Fruit fly (Drosophila melanogaster) whole organism, embryonic: Measurements from ENCODE around the gene CG44261.

Source experiments
- Aef1 ChIP-seq: fragments of 200-800 bp; sonication (Bioruptor generic); IDR thresholded peaks from 3 replicates; pipeline ENCODE4 v1.3.6; 2022; ENCODE audit warnings: missing biosample characterization, missing genetic modification characterization
- CG11723 ChIP-seq: fragments of 200-800 bp; sonication (Bioruptor generic); optimal IDR thresholded peaks from 2 replicates; lab custom pipeline; 2017; ENCODE audit warnings: missing biosample characterization, mild to moderate bottlenecking, missing genetic modification characterization
- CG12071 ChIP-seq: fragments of 200-800 bp; sonication (Bioruptor generic); optimal IDR thresholded peaks from 3 replicates; lab custom pipeline; 2018; ENCODE audit warnings: missing biosample characterization, mild to moderate bottlenecking, missing genetic modification characterization
- CG15269 ChIP-seq: fragments of 200-800 bp; sonication (Bioruptor generic); optimal IDR thresholded peaks from 2 replicates; lab custom pipeline; 2018; ENCODE audit warnings: missing biosample characterization, mild to moderate bottlenecking, missing genetic modification characterization, moderate library complexity
- CG1647 ChIP-seq: fragments of 200-800 bp; sonication (Bioruptor generic); optimal IDR thresholded peaks from 3 replicates; lab custom pipeline; 2016; ENCODE audit warnings: missing biosample characterization, missing genetic modification characterization
- CG16863 ChIP-seq: fragments of 200-800 bp; sonication (Bioruptor generic); optimal IDR thresholded peaks from 3 replicates; lab custom pipeline; 2016; ENCODE audit warnings: missing biosample characterization, missing genetic modification characterization
- CG17186 ChIP-seq: fragments of 200-800 bp; sonication (Bioruptor generic); optimal IDR thresholded peaks from 3 replicates; lab custom pipeline; 2017; ENCODE audit warnings: missing biosample characterization, missing genetic modification reagents, missing genetic modification characterization
- CG2202 ChIP-seq: fragments of 200-800 bp; sonication (Bioruptor generic); optimal IDR thresholded peaks from 2 replicates; lab custom pipeline; 2018; ENCODE audit warnings: missing biosample characterization, mild to moderate bottlenecking, missing genetic modification characterization
- CG2678 ChIP-seq: fragments of 200-800 bp; sonication (Bioruptor generic); optimal IDR thresholded peaks from 3 replicates; lab custom pipeline; 2019; ENCODE audit warnings: missing biosample characterization, mild to moderate bottlenecking, missing genetic modification characterization, moderate library complexity
- CG3065 ChIP-seq: fragments of 200-800 bp; sonication (Bioruptor generic); optimal IDR thresholded peaks from 2 replicates; lab custom pipeline; 2016; ENCODE audit warnings: missing biosample characterization, missing genetic modification characterization
- CG3838 ChIP-seq: fragments of 200-800 bp; sonication (Bioruptor generic); optimal IDR thresholded peaks from 3 replicates; lab custom pipeline; 2016; ENCODE audit warnings: missing biosample characterization, missing genetic modification characterization
- CG4404 ChIP-seq: fragments of 200-800 bp; sonication (Bioruptor generic); IDR thresholded peaks from 2 replicates; pipeline ENCODE4 v1.3.6; 2022; ENCODE audit warnings: missing biosample characterization, missing genetic modification characterization
- CG5180 ChIP-seq: fragments of 200-800 bp; sonication (Bioruptor generic); optimal IDR thresholded peaks from 3 replicates; lab custom pipeline; 2017; ENCODE audit warnings: missing biosample characterization, missing genetic modification characterization, mild to moderate bottlenecking, moderate library complexity, missing genetic modification reagents
- CG5953 ChIP-seq: fragments of 200-800 bp; sonication (Bioruptor generic); IDR thresholded peaks from 2 replicates; pipeline ENCODE4 v1.3.6; 2022; ENCODE audit warnings: missing biosample characterization, missing genetic modification characterization
- CG6272 ChIP-seq: fragments of 200-800 bp; sonication (Bioruptor generic); IDR thresholded peaks from 2 replicates; pipeline ENCODE4 v1.3.6; 2022; ENCODE audit warnings: missing biosample characterization, missing genetic modification characterization
- CG6813 ChIP-seq: fragments of 200-800 bp; sonication (Bioruptor generic); optimal IDR thresholded peaks from 2 replicates; lab custom pipeline; 2017; ENCODE audit warnings: missing biosample characterization, missing genetic modification characterization, mild to moderate bottlenecking, moderate library complexity, missing genetic modification reagents
- CG7556 ChIP-seq: fragments of 200-800 bp; sonication (Bioruptor generic); optimal IDR thresholded peaks from 2 replicates; lab custom pipeline; 2017; ENCODE audit warnings: missing biosample characterization, mild to moderate bottlenecking, missing genetic modification characterization
- CG8765 ChIP-seq: fragments of 200-800 bp; sonication (Bioruptor generic); IDR thresholded peaks from 2 replicates; pipeline ENCODE4 v1.3.6; 2022; ENCODE audit warnings: missing biosample characterization, missing genetic modification characterization
- Chrac-16 ChIP-seq: fragments of 200-800 bp; sonication (Bioruptor generic); optimal IDR thresholded peaks from 3 replicates; lab custom pipeline; 2016; ENCODE audit warnings: missing biosample characterization, missing genetic modification characterization
- D19B ChIP-seq: fragments of 200-800 bp; sonication (Bioruptor generic); optimal IDR thresholded peaks from 2 replicates; lab custom pipeline; 2017; ENCODE audit warnings: missing biosample characterization, mild to moderate bottlenecking, missing genetic modification characterization
- MBD-R2 ChIP-seq: fragments of 200-800 bp; sonication (Bioruptor generic); IDR thresholded peaks from 2 replicates; pipeline ENCODE4 v1.3.6; 2022; ENCODE audit warnings: missing biosample characterization, missing genetic modification characterization
- Med ChIP-seq: fragments of 200-800 bp; sonication (Bioruptor generic); peaks from one replicate; lab custom pipeline; 2016; ENCODE audit warnings: missing biosample characterization, missing genetic modification characterization, mild to moderate bottlenecking, inconsistent platforms, moderate library complexity
- Neu2 ChIP-seq: fragments of 200-800 bp; sonication (Bioruptor generic); optimal IDR thresholded peaks from 3 replicates; lab custom pipeline; 2016; ENCODE audit warnings: missing biosample characterization, missing genetic modification characterization, borderline replicate concordance
- Nf-YB ChIP-seq: fragments of 200-800 bp; sonication (Bioruptor generic); optimal IDR thresholded peaks from 3 replicates; lab custom pipeline; 2019; ENCODE audit warnings: missing biosample characterization, mild to moderate bottlenecking, missing genetic modification characterization, moderate library complexity
- Nf-YC ChIP-seq: fragments of 200-800 bp; optimal IDR thresholded peaks from 3 replicates; lab custom pipeline; 2019; ENCODE audit warnings: missing biosample characterization, mild to moderate bottlenecking, missing genetic modification characterization, moderate library complexity
- PHDP ChIP-seq: fragments of 200-800 bp; sonication (Bioruptor generic); optimal IDR thresholded peaks from 3 replicates; lab custom pipeline; 2018; ENCODE audit warnings: missing biosample characterization, mild to moderate bottlenecking, missing genetic modification characterization, moderate library complexity
- Poxn ChIP-seq: fragments of 200-800 bp; sonication (Bioruptor generic); IDR thresholded peaks from 2 replicates; pipeline ENCODE4 v1.3.6; 2022; ENCODE audit warnings: missing biosample characterization, missing genetic modification characterization
- bbx ChIP-seq: fragments of 200-800 bp; sonication (Bioruptor generic); IDR thresholded peaks from 2 replicates; pipeline ENCODE4 v1.3.6; 2022; ENCODE audit warnings: missing biosample characterization, missing genetic modification characterization; ENCODE audit not compliant: partially characterized antibody
- chn ChIP-seq: fragments of 200-800 bp; sonication (Bioruptor generic); optimal IDR thresholded peaks from 2 replicates; lab custom pipeline; 2016; ENCODE audit warnings: missing biosample characterization, missing genetic modification characterization
- danr ChIP-seq: fragments of 200-800 bp; sonication (Bioruptor generic); IDR thresholded peaks from 2 replicates; pipeline ENCODE4 v1.3.6; 2022; ENCODE audit warnings: missing biosample characterization, missing genetic modification characterization
- dati ChIP-seq: fragments of 200-800 bp; sonication (Bioruptor generic); IDR thresholded peaks from 2 replicates; pipeline ENCODE4 v1.3.6; 2022; ENCODE audit warnings: missing biosample characterization, missing genetic modification characterization
- dimm ChIP-seq: fragments of 200-800 bp; sonication (Bioruptor generic); IDR thresholded peaks from 2 replicates; pipeline ENCODE4 v1.3.6; 2022; ENCODE audit warnings: missing biosample characterization, missing genetic modification characterization
- dm ChIP-seq: fragments of 200-800 bp; sonication (Bioruptor generic); optimal IDR thresholded peaks from 3 replicates; lab custom pipeline; 2016; ENCODE audit warnings: missing biosample characterization, missing genetic modification characterization
- dmrt99B ChIP-seq: fragments of 200-800 bp; sonication (Bioruptor generic); optimal IDR thresholded peaks from 2 replicates; lab custom pipeline; 2018; ENCODE audit warnings: missing biosample characterization, mild to moderate bottlenecking, missing genetic modification characterization, moderate library complexity
- eve ChIP-seq, 2 experiments: fragments of >200 bp; optimal IDR thresholded peaks; 2 replicates each; lab custom pipeline; 2017; ENCODE audit warnings: missing biosample characterization in 2 of 2, missing genetic modification characterization in 2 of 2
- grn ChIP-seq: fragments of 200-800 bp; sonication (Bioruptor generic); optimal IDR thresholded peaks from 3 replicates; lab custom pipeline; 2017; ENCODE audit warnings: missing biosample characterization, missing genetic modification characterization
- klu ChIP-seq: fragments of 200-800 bp; sonication (Bioruptor generic); IDR thresholded peaks from 2 replicates; pipeline ENCODE4 v1.3.6; 2022; ENCODE audit warnings: missing biosample characterization, missing genetic modification characterization
- lab ChIP-seq: fragments of 200-800 bp; sonication (Bioruptor generic); optimal IDR thresholded peaks from 3 replicates; lab custom pipeline; 2017; ENCODE audit warnings: missing biosample characterization, missing genetic modification characterization, mild to moderate bottlenecking, moderate library complexity, missing genetic modification reagents
- lbe ChIP-seq: fragments of 200-800 bp; sonication (Bioruptor generic); optimal IDR thresholded peaks from 2 replicates; lab custom pipeline; 2016; ENCODE audit warnings: missing biosample characterization, mild to moderate bottlenecking, missing genetic modification characterization
- mam ChIP-seq: fragments of 200-800 bp; sonication (Bioruptor generic); optimal IDR thresholded peaks from 3 replicates; lab custom pipeline; 2016; ENCODE audit warnings: missing biosample characterization, missing genetic modification characterization
- nom ChIP-seq: fragments of 200-800 bp; sonication (Bioruptor generic); optimal IDR thresholded peaks from 2 replicates; lab custom pipeline; 2017; ENCODE audit warnings: missing biosample characterization, missing genetic modification characterization, mild to moderate bottlenecking, moderate library complexity, missing genetic modification reagents
- pb ChIP-seq: fragments of 200-800 bp; sonication (Bioruptor generic); optimal IDR thresholded peaks from 3 replicates; lab custom pipeline; 2016; ENCODE audit warnings: missing biosample characterization, missing genetic modification characterization
- rib ChIP-seq: fragments of 200-800 bp; sonication (Bioruptor generic); IDR thresholded peaks from 2 replicates; pipeline ENCODE4 v1.3.6; 2022; ENCODE audit warnings: missing biosample characterization, missing genetic modification characterization
- schlank ChIP-seq: fragments of 200-800 bp; sonication (Bioruptor generic); optimal IDR thresholded peaks from 2 replicates; lab custom pipeline; 2018; ENCODE audit warnings: missing biosample characterization, mild to moderate bottlenecking, missing genetic modification characterization
- seq ChIP-seq: fragments of 200-800 bp; sonication (Bioruptor generic); IDR thresholded peaks from 2 replicates; pipeline ENCODE4 v1.3.6; 2022; ENCODE audit warnings: missing biosample characterization, missing genetic modification characterization
- ssp ChIP-seq: fragments of 200-800 bp; sonication (Bioruptor generic); IDR thresholded peaks from 2 replicates; pipeline ENCODE4 v1.3.6; 2022; ENCODE audit warnings: missing biosample characterization, missing genetic modification characterization
- sug ChIP-seq: fragments of 200-800 bp; optimal IDR thresholded peaks from 2 replicates; lab custom pipeline; 2019; ENCODE audit warnings: missing biosample characterization, mild to moderate bottlenecking, missing genetic modification characterization, moderate library complexity
- tio ChIP-seq: fragments of 200-800 bp; sonication (Bioruptor generic); optimal IDR thresholded peaks from 2 replicates; lab custom pipeline; 2017; ENCODE audit warnings: missing biosample characterization, missing genetic modification characterization, inconsistent platforms
- usp ChIP-seq: fragments of >200 bp; optimal IDR thresholded peaks from 2 replicates; lab custom pipeline; 2017; ENCODE audit warnings: missing biosample characterization, missing genetic modification characterization
- vnd ChIP-seq: fragments of 200-800 bp; sonication (Bioruptor generic); IDR thresholded peaks from 3 replicates; pipeline ENCODE4 v1.3.6; 2022; ENCODE audit warnings: missing biosample characterization, missing genetic modification characterization; ENCODE audit not compliant: partially characterized antibody
- wor ChIP-seq: fragments of 200-800 bp; sonication (Bioruptor generic); IDR thresholded peaks from 2 replicates; pipeline ENCODE4 v1.3.6; 2022; ENCODE audit warnings: missing biosample characterization, missing genetic modification characterization

CG44261 gene

dm6 chr3R:9370413-9370812 lies 37.6 kb downstream of the CG44261 start (continued):
- TF ChIP-seq Aef1 (GFP tag; lab: Robert Waterston, UW) = peak; percentile 59; the same call in 2 of the 3 replicates
- no peak for TF ChIP-seq klu (GFP tag; lab: Robert Waterston, UW)
- no peak for TF ChIP-seq usp (GFP tag; lab: Kevin White, UChicago)
- TF ChIP-seq CG5180 (GFP tag; lab: Kevin White, UChicago) = peak; percentile 2
- peak; percentile 34 for TF ChIP-seq D19B (GFP tag; lab: Kevin White, UChicago)
- TF ChIP-seq CG1647 (GFP tag; lab: Kevin White, UChicago) = peak; percentile 31
- peak; percentile 7 for TF ChIP-seq chn (GFP tag; lab: Kevin White, UChicago)
- TF ChIP-seq tio (GFP tag; lab: Kevin White, UChicago) = peak; percentile 13
- TF ChIP-seq CG2202 (tag; lab: Kevin White, UChicago) = no peak
- no peak for TF ChIP-seq CG3065
- TF ChIP-seq CG17186 (GFP tag; lab: Kevin White, UChicago) = no peak
- TF ChIP-seq CG11723 (GFP tag; lab: Kevin White, UChicago) = peak; percentile 5
- TF ChIP-seq lbe = no peak
- no peak for TF ChIP-seq nom (GFP tag; lab: Kevin White, UChicago)
- peak; percentile 26 for TF ChIP-seq Chrac-16 (GFP tag; lab: Kevin White, UChicago)
- no peak for TF ChIP-seq Neu2 (GFP tag; lab: Kevin White, UChicago)
- TF ChIP-seq grn (GFP tag; lab: Kevin White, UChicago) = no peak
- peak; percentile 60; the same call in 1 of the 2 replicates for TF ChIP-seq seq (GFP tag; lab: Robert Waterston, UW)
- TF ChIP-seq Med (GFP tag; lab: Kevin White, UChicago) = peak; percentile 86
- TF ChIP-seq MBD-R2 (GFP tag; lab: Robert Waterston, UW) = peak; percentile 19; the same call in 1 of the 2 replicates
- TF ChIP-seq schlank = no peak
- TF ChIP-seq dmrt99B (tag; lab: Kevin White, UChicago) = peak; percentile 68
- TF ChIP-seq eve (GFP tag; optimal IDR thresholded peaks at IDR 0.05; lab: Kevin White, UChicago) = no peak
- no peak for TF ChIP-seq Poxn (GFP tag; lab: Robert Waterston, UW)
- no peak for TF ChIP-seq dimm (GFP tag; lab: Robert Waterston, UW)
- TF ChIP-seq pb (GFP tag; lab: Kevin White, UChicago) = no peak
- peak; percentile 50 for TF ChIP-seq CG7556 (GFP tag; lab: Kevin White, UChicago)
- peak; percentile 19 for TF ChIP-seq CG12071 (GFP tag; lab: Kevin White, UChicago)
- peak; percentile 81 for TF ChIP-seq CG15269 (tag; lab: Kevin White, UChicago)
- peak; percentile 57 for TF ChIP-seq Nf-YC (tag; lab: Kevin White, UChicago)
- TF ChIP-seq dm = no peak
- peak; percentile 75 for TF ChIP-seq CG2678
- no peak for TF ChIP-seq CG6813 (GFP tag; lab: Kevin White, UChicago)
- TF ChIP-seq ssp (GFP tag; lab: Robert Waterston, UW) = peak; percentile 31; the same call in 1 of the 2 replicates
- TF ChIP-seq vnd (GFP tag; lab: Robert Waterston, UW) = no peak
- TF ChIP-seq danr (GFP tag; lab: Robert Waterston, UW) = peak; percentile 31; the same call in 1 of the 2 replicates
- TF ChIP-seq sug (tag; lab: Kevin White, UChicago) = peak; percentile 49
- peak; percentile 24 for TF ChIP-seq Nf-YB (GFP tag; lab: Kevin White, UChicago)
- no peak for TF ChIP-seq CG3838 (GFP tag; lab: Kevin White, UChicago)
- no peak for TF ChIP-seq CG16863 (GFP tag; lab: Kevin White, UChicago)
- peak; percentile 69 for TF ChIP-seq PHDP (tag; lab: Kevin White, UChicago)
- TF ChIP-seq rib = no peak
- peak; percentile 73 for TF ChIP-seq lab (GFP tag; lab: Kevin White, UChicago)
- TF ChIP-seq wor (GFP tag; lab: Robert Waterston, UW) = no peak
- peak; percentile 37; the same call in 1 of the 2 replicates for TF ChIP-seq CG4404 (GFP tag; lab: Robert Waterston, UW)
- TF ChIP-seq bbx (GFP tag; lab: Robert Waterston, UW) = no peak
- peak; percentile 62 for TF ChIP-seq mam (GFP tag; lab: Kevin White, UChicago)
- TF ChIP-seq dati (GFP tag; lab: Robert Waterston, UW) = no peak
- no peak for TF ChIP-seq CG8765 (GFP tag; lab: Robert Waterston, UW)
- TF ChIP-seq CG5953 (GFP tag; lab: Robert Waterston, UW) = 0 out of 2 replicates have a peak, but pooled peaks have one; percentile 8
- TF ChIP-seq CG6272 (GFP tag; lab: Robert Waterston, UW) = 0 out of 2 replicates have a peak, but pooled peaks have one; percentile 19
